Worm (Caenorhabditis elegans) whole organism, mixed stage, embryonic: ENCODE measurements around the gene lon-1.

Source experiments
- M03D4.4 ChIP-seq: sonication (generic microtip); optimal IDR thresholded peaks from 2 replicates; lab custom pipeline; 2017; ENCODE audit warnings: mild to moderate bottlenecking, missing genetic modification characterization, missing compliant biosample characterization
- blmp-1 ChIP-seq: fragments of 150-350 bp; optimal IDR thresholded peaks from 2 replicates; lab custom pipeline; 2014; ENCODE audit warnings: missing biosample characterization, missing genetic modification characterization
- ceh-43 ChIP-seq: fragments of 200-800 bp; sonication (Bioruptor generic); optimal IDR thresholded peaks from 2 replicates; lab custom pipeline; 2018; ENCODE audit warnings: mild to moderate bottlenecking, missing genetic modification characterization, moderate library complexity, missing compliant biosample characterization
- ceh-83 ChIP-seq: fragments of 200-800 bp; sonication (Bioruptor generic); optimal IDR thresholded peaks from 2 replicates; lab custom pipeline; 2018; ENCODE audit warnings: mild to moderate bottlenecking, missing genetic modification characterization, missing compliant biosample characterization
- ces-1 ChIP-seq: fragments of 150-350 bp; optimal IDR thresholded peaks from 2 replicates; lab custom pipeline; 2014; ENCODE audit warnings: missing biosample characterization, missing genetic modification reagents, missing genetic modification characterization
- cnd-1 ChIP-seq: fragments of 200-800 bp; sonication (Bioruptor generic); optimal IDR thresholded peaks from 2 replicates; lab custom pipeline; 2018; ENCODE audit warnings: mild to moderate bottlenecking, missing genetic modification characterization, missing compliant biosample characterization
- drap-1 ChIP-seq: fragments of 200-800 bp; sonication (Bioruptor generic); optimal IDR thresholded peaks from 3 replicates; lab custom pipeline; 2018; ENCODE audit warnings: mild to moderate bottlenecking, missing genetic modification characterization, missing compliant biosample characterization
- elt-1 ChIP-seq: sonication (generic microtip); optimal IDR thresholded peaks from 2 replicates; lab custom pipeline; 2017; ENCODE audit warnings: missing genetic modification characterization, mild to moderate bottlenecking, missing compliant biosample characterization, antibody characterized with exemption, moderate library complexity, borderline replicate concordance; ENCODE audit not compliant: insufficient read depth
- elt-3 ChIP-seq: fragments of 150-350 bp; optimal IDR thresholded peaks from 2 replicates; lab custom pipeline; 2014; ENCODE audit warnings: missing biosample characterization, missing genetic modification characterization
- flh-1 ChIP-seq: fragments of 200-800 bp; sonication (Bioruptor generic); optimal IDR thresholded peaks from 2 replicates; lab custom pipeline; 2018; ENCODE audit warnings: mild to moderate bottlenecking, missing genetic modification characterization, moderate library complexity, missing compliant biosample characterization
- hlh-1 ChIP-seq: fragments of 150-350 bp; optimal IDR thresholded peaks from 2 replicates; lab custom pipeline; 2014; ENCODE audit warnings: missing biosample characterization, missing genetic modification reagents, missing genetic modification characterization
- lin-13 ChIP-seq: fragments of 150-350 bp; optimal IDR thresholded peaks from 2 replicates; lab custom pipeline; 2014; ENCODE audit warnings: missing biosample characterization, missing genetic modification characterization
- mab-5 ChIP-seq: fragments of 150-350 bp; optimal IDR thresholded peaks from 2 replicates; lab custom pipeline; 2014; ENCODE audit warnings: missing biosample characterization, missing genetic modification characterization
- mep-1 ChIP-seq: fragments of 150-350 bp; optimal IDR thresholded peaks from 2 replicates; lab custom pipeline; 2017; ENCODE audit warnings: missing biosample characterization, missing genetic modification reagents, missing genetic modification characterization, inconsistent platforms
- mls-2 ChIP-seq: sonication (generic microtip); optimal IDR thresholded peaks from 2 replicates; lab custom pipeline; 2016; ENCODE audit warnings: mild to moderate bottlenecking, missing genetic modification characterization, moderate library complexity, missing compliant biosample characterization
- nhr-12 ChIP-seq: fragments of 150-350 bp; optimal IDR thresholded peaks from 2 replicates; lab custom pipeline; 2014; ENCODE audit warnings: missing biosample characterization, missing genetic modification characterization
- nhr-2 ChIP-seq: fragments of 150-350 bp; optimal IDR thresholded peaks from 2 replicates; lab custom pipeline; 2014; ENCODE audit warnings: missing biosample characterization, missing genetic modification characterization
- nhr-237 ChIP-seq: fragments of 150-350 bp; optimal IDR thresholded peaks from 2 replicates; lab custom pipeline; 2014; ENCODE audit warnings: missing biosample characterization, missing genetic modification characterization
- nhr-28 ChIP-seq: fragments of 150-350 bp; optimal IDR thresholded peaks from 2 replicates; lab custom pipeline; 2014; ENCODE audit warnings: missing biosample characterization, missing genetic modification characterization
- nhr-76 ChIP-seq: sonication (generic microtip); optimal IDR thresholded peaks from 2 replicates; lab custom pipeline; 2017; ENCODE audit warnings: missing biosample characterization, missing genetic modification characterization
- pha-4 ChIP-seq: fragments of 150-350 bp; optimal IDR thresholded peaks from 2 replicates; lab custom pipeline; 2018; ENCODE audit warnings: missing biosample characterization, missing genetic modification reagents, missing genetic modification characterization
- sem-2 ChIP-seq: fragments of 200-800 bp; sonication (Bioruptor generic); optimal IDR thresholded peaks from 2 replicates; lab custom pipeline; 2018; ENCODE audit warnings: mild to moderate bottlenecking, missing genetic modification characterization, missing compliant biosample characterization
- snpc-4 ChIP-seq: fragments of 150-350 bp; optimal IDR thresholded peaks from 2 replicates; lab custom pipeline; 2014; ENCODE audit warnings: missing biosample characterization, missing genetic modification characterization
- sptf-1 ChIP-seq: sonication (generic microtip); optimal IDR thresholded peaks from 2 replicates; lab custom pipeline; 2017; ENCODE audit warnings: mild to moderate bottlenecking, missing genetic modification characterization, moderate library complexity, missing compliant biosample characterization
- tbx-8 ChIP-seq: fragments of 200-800 bp; sonication (Bioruptor generic); optimal IDR thresholded peaks from 2 replicates; lab custom pipeline; 2018; ENCODE audit warnings: mild to moderate bottlenecking, missing genetic modification characterization, moderate library complexity, missing compliant biosample characterization
- unc-39 ChIP-seq: fragments of 150-350 bp; optimal IDR thresholded peaks from 2 replicates; lab custom pipeline; 2014; ENCODE audit warnings: missing biosample characterization, missing genetic modification characterization
- unc-62 ChIP-seq: fragments of 150-350 bp; optimal IDR thresholded peaks from 2 replicates; lab custom pipeline; 2014; ENCODE audit warnings: missing biosample characterization, missing genetic modification reagents, missing genetic modification characterization
- zip-8 ChIP-seq: fragments of 150-350 bp; optimal IDR thresholded peaks from 2 replicates; lab custom pipeline; 2014; ENCODE audit warnings: missing biosample characterization, missing genetic modification characterization
- ztf-11 ChIP-seq: fragments of 150-350 bp; optimal IDR thresholded peaks from 2 replicates; lab custom pipeline; 2014; ENCODE audit warnings: missing biosample characterization, missing genetic modification characterization

Gene lon-1

ce11 chrIII:5504725-5505473 lies 30.6 kb downstream of the lon-1 start:
- no peak for TF ChIP-seq nhr-28 (tag; lab: Kevin White, UChicago)
- no peak for TF ChIP-seq unc-39 (tag; lab: Kevin White, UChicago)
- TF ChIP-seq hlh-1, result no peak
- no peak for TF ChIP-seq elt-1 (tag; lab: Kevin White, UChicago)
- TF ChIP-seq drap-1 (GFP tag; lab: Kevin White, UChicago), result no peak
- no peak for TF ChIP-seq tbx-8 (GFP tag; lab: Kevin White, UChicago)
- no peak for TF ChIP-seq mls-2 (tag; lab: Kevin White, UChicago)
- TF ChIP-seq nhr-237 (tag; lab: Kevin White, UChicago), result no peak
- TF ChIP-seq mep-1 (tag; lab: Kevin White, UChicago), result no peak
- TF ChIP-seq ceh-83 (GFP tag; lab: Kevin White, UChicago), result no peak
- no peak for TF ChIP-seq zip-8 (tag; lab: Kevin White, UChicago)
- TF ChIP-seq lin-13 (tag; lab: Kevin White, UChicago), result no peak
- TF ChIP-seq nhr-12, result no peak
- TF ChIP-seq sem-2, result no peak
- no peak for TF ChIP-seq snpc-4 (tag; lab: Kevin White, UChicago)
- no peak for TF ChIP-seq unc-62 (GFP tag; lab: Kevin White, UChicago)
- TF ChIP-seq ceh-43 (GFP tag; lab: Kevin White, UChicago), result no peak
- TF ChIP-seq sptf-1 (tag; lab: Kevin White, UChicago), result no peak
- no peak for TF ChIP-seq ztf-11 (tag; lab: Kevin White, UChicago)

- no peak for TF ChIP-seq flh-1
- no peak for TF ChIP-seq nhr-28 (tag; lab: Kevin White, UChicago)
- no peak for TF ChIP-seq unc-62 (GFP tag; lab: Kevin White, UChicago)
- TF ChIP-seq elt-1 (tag; lab: Kevin White, UChicago), result no peak
- TF ChIP-seq ces-1, result no peak
- no peak for TF ChIP-seq M03D4.4 (tag; lab: Kevin White, UChicago)
- no peak for TF ChIP-seq pha-4
- TF ChIP-seq nhr-12, result no peak
- no peak for TF ChIP-seq mls-2 (tag; lab: Kevin White, UChicago)
Observed at ce11 chrIII:5505474-5506022, 31.3 kb downstream of the lon-1 start.

ce11 chrIII:5506023-5506597 lies 31.8 kb downstream of the lon-1 start:
- peak; percentile 18 for TF ChIP-seq M03D4.4 (tag; lab: Kevin White, UChicago)
- no peak for TF ChIP-seq mab-5 (tag; lab: Kevin White, UChicago)

ce11 chrIII:5506936-5507335 lies 32.7 kb downstream of the lon-1 start:
- TF ChIP-seq drap-1 (GFP tag; lab: Kevin White, UChicago) (no peak), lin-13 (tag; lab: Kevin White, UChicago) (no peak)

ce11 chrIII:5508669-5509068 lies 34.4 kb downstream of the lon-1 start, which contains the start of gene D1044.7:
D1044.7 (minus strand) TSS chrIII:5508769.
- TF ChIP-seq cnd-1 (tag; lab: Kevin White, UChicago) (no peak), nhr-28 (tag; lab: Kevin White, UChicago) (no peak), nhr-76 (no peak), sptf-1 (tag; lab: Kevin White, UChicago) (no peak), lin-13 (tag; lab: Kevin White, UChicago) (no peak), blmp-1 (tag; lab: Kevin White, UChicago) (no peak), nhr-2 (no peak), mep-1 (tag; lab: Kevin White, UChicago) (no peak), snpc-4 (tag; lab: Kevin White, UChicago) (no peak), mls-2 (tag; lab: Kevin White, UChicago) (no peak), sem-2 (no peak), tbx-8 (GFP tag; lab: Kevin White, UChicago) (no peak), ceh-43 (GFP tag; lab: Kevin White, UChicago) (no peak), elt-3 (tag; lab: Kevin White, UChicago) (no peak), M03D4.4 (tag; lab: Kevin White, UChicago) (no peak), drap-1 (GFP tag; lab: Kevin White, UChicago) (no peak), flh-1 (no peak), mab-5 (tag; lab: Kevin White, UChicago) (no peak), ceh-83 (GFP tag; lab: Kevin White, UChicago) (no peak)
